In genomic region chr3R:25047504-25047903, dm6 we compare ENCODE assay signal across 1 fruit fly cellular context.
TF ChIP-seq lines count a peak whose summit lies in the region.

Gene CG11790, plus strand, starts transcription at chr3R:25047706.

TF ChIP-seq in whole organism, embryonic, 481 proteins besides CTCF, POLR2A, EP300 and RAD21 (continued from another document and continues in another):
- TF ChIP-seq ftz-f1 (GFP tag; optimal IDR thresholded peaks at IDR 0.05; lab: Kevin White, UChicago) (peak; percentile 69), sd (tag; optimal IDR thresholded peaks at IDR 0.05; lab: Kevin White, UChicago) (no peak), dmrt11E (tag; optimal IDR thresholded peaks at IDR 0.05; lab: Kevin White, UChicago) (no peak), stc (GFP tag; IDR thresholded peaks at IDR 0.05; lab: Robert Waterston, UW) (no peak), Pdp1 (GFP tag; optimal IDR thresholded peaks at IDR 0.05; lab: Kevin White, UChicago) (no peak), CG17802 (tag; optimal IDR thresholded peaks at IDR 0.05; lab: Kevin White, UChicago) (no peak), mirr (GFP tag; optimal IDR thresholded peaks at IDR 0.05; lab: Kevin White, UChicago) (no peak), crol (GFP tag; IDR thresholded peaks at IDR 0.05; lab: Robert Waterston, UW) (no peak), Chrac-16 (GFP tag; optimal IDR thresholded peaks at IDR 0.05; lab: Kevin White, UChicago) (no peak), CG5245 (GFP tag; optimal IDR thresholded peaks at IDR 0.05; lab: Kevin White, UChicago) (no peak), sisA (GFP tag; IDR thresholded peaks at IDR 0.05; lab: Robert Waterston, UW) (no peak), Nf-YB (GFP tag; optimal IDR thresholded peaks at IDR 0.05; lab: Kevin White, UChicago) (no peak), CG7556 (GFP tag; optimal IDR thresholded peaks at IDR 0.05; lab: Kevin White, UChicago) (no peak), fru (optimal IDR thresholded peaks at IDR 0.05; lab: Kevin White, UChicago) (no peak), CG16813 (GFP tag; IDR thresholded peaks at IDR 0.05; lab: Robert Waterston, UW; ENCODE audit: partially characterized antibody) (peak; percentile 66), CG10979 (tag; optimal IDR thresholded peaks at IDR 0.05; lab: Kevin White, UChicago) (no peak), CG16815 (GFP tag; optimal IDR thresholded peaks at IDR 0.05; lab: Kevin White, UChicago) (no peak), row (GFP tag; IDR thresholded peaks at IDR 0.05; lab: Robert Waterston, UW) (peak; percentile 92), Ptx1 (GFP tag; IDR thresholded peaks at IDR 0.05; lab: Robert Waterston, UW) (no peak), ac (GFP tag; optimal IDR thresholded peaks at IDR 0.05; lab: Kevin White, UChicago) (no peak), D19B (GFP tag; optimal IDR thresholded peaks at IDR 0.05; lab: Kevin White, UChicago) (no peak), CG31388 (GFP tag; optimal IDR thresholded peaks at IDR 0.05; lab: Kevin White, UChicago) (no peak), ind (GFP tag; optimal IDR thresholded peaks at IDR 0.05; lab: Kevin White, UChicago) (no peak), lmd (GFP tag; IDR thresholded peaks at IDR 0.05; lab: Robert Waterston, UW) (no peak), CG4404 (GFP tag; IDR thresholded peaks at IDR 0.05; lab: Robert Waterston, UW) (no peak), Gsc (GFP tag; IDR thresholded peaks at IDR 0.05; lab: Robert Waterston, UW) (no peak), Atf3 (GFP tag; optimal IDR thresholded peaks at IDR 0.05; lab: Kevin White, UChicago) (no peak), CG3163 (GFP tag; optimal IDR thresholded peaks at IDR 0.05; lab: Kevin White, UChicago) (no peak), ssp (GFP tag; IDR thresholded peaks at IDR 0.05; lab: Robert Waterston, UW) (no peak), CG34224 (GFP tag; IDR thresholded peaks at IDR 0.05; lab: Robert Waterston, UW; ENCODE audit: partially characterized antibody) (peak; percentile 77), pum (GFP tag; optimal IDR thresholded peaks at IDR 0.05; lab: Kevin White, UChicago) (no peak), inv (GFP tag; IDR thresholded peaks at IDR 0.05; lab: Robert Waterston, UW; ENCODE audit: partially characterized antibody) (peak; percentile 51; the same call in 1 of the 2 replicates), ATbp (GFP tag; optimal IDR thresholded peaks at IDR 0.05; lab: Kevin White, UChicago) (no peak), da (GFP tag; optimal IDR thresholded peaks at IDR 0.05; lab: Kevin White, UChicago) (no peak), Dll (GFP tag; IDR thresholded peaks at IDR 0.05; lab: Robert Waterston, UW; ENCODE audit: partially characterized antibody) (peak; percentile 84), CG6689 (GFP tag; IDR thresholded peaks at IDR 0.05; lab: Robert Waterston, UW) (no peak), scrt (GFP tag; optimal IDR thresholded peaks at IDR 0.05; lab: Kevin White, UChicago) (no peak), CG14860 (GFP tag; IDR thresholded peaks at IDR 0.05; lab: Robert Waterston, UW; ENCODE audit: partially characterized antibody) (peak; percentile 71), MESR4 (GFP tag; optimal IDR thresholded peaks at IDR 0.05; lab: Kevin White, UChicago) (peak; percentile 52), CG6175 (GFP tag; IDR thresholded peaks at IDR 0.05; lab: Robert Waterston, UW) (no peak), CG11695 (GFP tag; IDR thresholded peaks at IDR 0.05; lab: Robert Waterston, UW) (no peak), Kr (GFP tag; optimal IDR thresholded peaks at IDR 0.05; lab: Kevin White, UChicago) (no peak), Bdp1 (GFP tag; optimal IDR thresholded peaks at IDR 0.05; lab: Kevin White, UChicago) (no peak), ham (GFP tag; IDR thresholded peaks at IDR 0.05; lab: Robert Waterston, UW) (no peak), stwl (tag; optimal IDR thresholded peaks at IDR 0.05; lab: Kevin White, UChicago) (peak; percentile 38), sens (GFP tag; lab: Kevin White, UChicago) (no peak), kay (GFP tag; optimal IDR thresholded peaks at IDR 0.05; lab: Kevin White, UChicago) (no peak), CG14965 (GFP tag; optimal IDR thresholded peaks at IDR 0.05; lab: Kevin White, UChicago; ENCODE audit: borderline replicate concordance) (no peak), lola (GFP tag; optimal IDR thresholded peaks at IDR 0.05; lab: Kevin White, UChicago) (no peak), chif (GFP tag; optimal IDR thresholded peaks at IDR 0.05; lab: Kevin White, UChicago) (no peak), rib (GFP tag; IDR thresholded peaks at IDR 0.05; lab: Robert Waterston, UW) (no peak), sima (GFP tag; optimal IDR thresholded peaks at IDR 0.05; lab: Kevin White, UChicago) (no peak), Hmx (GFP tag; optimal IDR thresholded peaks at IDR 0.05; lab: Kevin White, UChicago) (no peak), Xbp1 (GFP tag; optimal IDR thresholded peaks at IDR 0.05; lab: Kevin White, UChicago) (no peak), CG13123 (GFP tag; optimal IDR thresholded peaks at IDR 0.05; lab: Kevin White, UChicago) (no peak), CG18476 (GFP tag; optimal IDR thresholded peaks at IDR 0.05; lab: Kevin White, UChicago) (no peak), CG5953 (GFP tag; IDR thresholded peaks at IDR 0.05; lab: Robert Waterston, UW) (no peak), gcm (GFP tag; optimal IDR thresholded peaks at IDR 0.05; lab: Kevin White, UChicago) (no peak), CG15514 (GFP tag; optimal IDR thresholded peaks at IDR 0.05; lab: Kevin White, UChicago) (peak; percentile 75), Sox102F (GFP tag; optimal IDR thresholded peaks at IDR 0.05; lab: Kevin White, UChicago) (no peak), CG30431 (GFP tag; optimal IDR thresholded peaks at IDR 0.05; lab: Kevin White, UChicago) (no peak), CG31441 (GFP tag; IDR thresholded peaks at IDR 0.05; lab: Robert Waterston, UW) (no peak), HLHmδ (GFP tag; optimal IDR thresholded peaks at IDR 0.05; lab: Kevin White, UChicago) (no peak), CG8478 (optimal IDR thresholded peaks at IDR 0.05; lab: Kevin White, UChicago) (no peak), CG3838 (GFP tag; optimal IDR thresholded peaks at IDR 0.05; lab: Kevin White, UChicago) (no peak), CG1233 (GFP tag; optimal IDR thresholded peaks at IDR 0.05; lab: Kevin White, UChicago) (no peak), C15 (GFP tag; IDR thresholded peaks at IDR 0.05; lab: Robert Waterston, UW) (no peak), bowl (GFP tag; IDR thresholded peaks at IDR 0.05; lab: Robert Waterston, UW) (no peak), peb (GFP tag; IDR thresholded peaks at IDR 0.05; lab: Robert Waterston, UW) (no peak), CG14014 (GFP tag; IDR thresholded peaks at IDR 0.05; lab: Robert Waterston, UW) (0 out of 2 replicates have a peak, but pooled peaks have one; percentile 26), tgo (GFP tag; IDR thresholded peaks at IDR 0.05; lab: Robert Waterston, UW) (no peak), usp (GFP tag; optimal IDR thresholded peaks at IDR 0.05; lab: Kevin White, UChicago) (no peak), Awh (GFP tag; IDR thresholded peaks at IDR 0.05; lab: Robert Waterston, UW) (no peak), dpn (GFP tag; optimal IDR thresholded peaks at IDR 0.05; lab: Kevin White, UChicago) (no peak), HHEX (GFP tag; optimal IDR thresholded peaks at IDR 0.05; lab: Kevin White, UChicago) (no peak), HLH3B (GFP tag; IDR thresholded peaks at IDR 0.05; lab: Robert Waterston, UW) (no peak), CG4820 (GFP tag; optimal IDR thresholded peaks at IDR 0.05; lab: Kevin White, UChicago) (no peak), amos (GFP tag; IDR thresholded peaks at IDR 0.05; lab: Robert Waterston, UW; ENCODE audit: partially characterized antibody) (peak; percentile 75), Rx (GFP tag; IDR thresholded peaks at IDR 0.05; lab: Robert Waterston, UW) (no peak), ab (GFP tag; optimal IDR thresholded peaks at IDR 0.05; lab: Kevin White, UChicago) (no peak), pb (GFP tag; optimal IDR thresholded peaks at IDR 0.05; lab: Kevin White, UChicago) (no peak), bcd (GFP tag; optimal IDR thresholded peaks at IDR 0.05; lab: Kevin White, UChicago) (no peak), trh (GFP tag; optimal IDR thresholded peaks at IDR 0.05; lab: Kevin White, UChicago) (no peak), Dref (GFP tag; IDR thresholded peaks at IDR 0.05; lab: Robert Waterston, UW) (peak; percentile 80), CG13894 (tag; optimal IDR thresholded peaks at IDR 0.05; lab: Kevin White, UChicago) (no peak), croc (GFP tag; conservative IDR thresholded peaks at IDR 0.05; lab: Robert Waterston, UW) (no peak), onecut (GFP tag; IDR thresholded peaks at IDR 0.05; lab: Robert Waterston, UW) (no peak), CG10543 (GFP tag; optimal IDR thresholded peaks at IDR 0.05; lab: Kevin White, UChicago) (no peak), CG31224 (GFP tag; IDR thresholded peaks at IDR 0.05; lab: Robert Waterston, UW) (no peak), CG9876 (GFP tag; optimal IDR thresholded peaks at IDR 0.05; lab: Kevin White, UChicago) (no peak), CG6272 (GFP tag; IDR thresholded peaks at IDR 0.05; lab: Robert Waterston, UW) (no peak), Hr39 (optimal IDR thresholded peaks at IDR 0.05; lab: Kevin White, UChicago) (no peak), nmo (GFP tag; optimal IDR thresholded peaks at IDR 0.05; lab: Kevin White, UChicago) (no peak), pan (optimal IDR thresholded peaks at IDR 0.05; lab: Kevin White, UChicago) (no peak), pan (GFP tag; optimal IDR thresholded peaks at IDR 0.05 in 1 of 2, IDR thresholded peaks at IDR 0.05 in 1 of 2) (no peak), lov (optimal IDR thresholded peaks at IDR 0.05; lab: Kevin White, UChicago) (no peak), lov (GFP tag; IDR thresholded peaks at IDR 0.05; lab: Robert Waterston, UW) (0 out of 3 replicates have a peak, but pooled peaks have one; percentile 16), CG3726 (GFP tag; IDR thresholded peaks at IDR 0.05; lab: Robert Waterston, UW) (no peak), CG4617 (GFP tag; optimal IDR thresholded peaks at IDR 0.05; lab: Kevin White, UChicago; ENCODE audit: borderline replicate concordance) (peak; percentile 10), Abd-B (GFP tag; optimal IDR thresholded peaks at IDR 0.05; lab: Kevin White, UChicago) (no peak), tup (GFP tag; optimal IDR thresholded peaks at IDR 0.05; lab: Kevin White, UChicago) (no peak), fd3F (GFP tag; optimal IDR thresholded peaks at IDR 0.05; lab: Kevin White, UChicago) (no peak), CG10462 (GFP tag; optimal IDR thresholded peaks at IDR 0.05; lab: Kevin White, UChicago) (no peak), Hey (tag; optimal IDR thresholded peaks at IDR 0.05; lab: Kevin White, UChicago) (no peak), nom (GFP tag; optimal IDR thresholded peaks at IDR 0.05; lab: Kevin White, UChicago) (peak; percentile 45), Scr (GFP tag; IDR thresholded peaks at IDR 0.05; lab: Robert Waterston, UW; ENCODE audit: partially characterized antibody) (peak; percentile 77), mld (GFP tag; IDR thresholded peaks at IDR 0.05; lab: Robert Waterston, UW; ENCODE audit: partially characterized antibody) (peak; percentile 73), CG13424 (tag; optimal IDR thresholded peaks at IDR 0.05; lab: Kevin White, UChicago) (no peak), ato (GFP tag; IDR thresholded peaks at IDR 0.05; lab: Robert Waterston, UW; ENCODE audit: partially characterized antibody) (peak; percentile 82), fd64A (GFP tag; optimal IDR thresholded peaks at IDR 0.05; lab: Kevin White, UChicago) (no peak), disco-r (GFP tag; optimal IDR thresholded peaks at IDR 0.05; lab: Kevin White, UChicago) (no peak), CG12769 (tag; optimal IDR thresholded peaks at IDR 0.05; lab: Kevin White, UChicago) (no peak), pzg (GFP tag; optimal IDR thresholded peaks at IDR 0.05; lab: Kevin White, UChicago) (peak; percentile 63), CoRest (tag; optimal IDR thresholded peaks at IDR 0.05; lab: Kevin White, UChicago) (peak; percentile 3), CG1647 (GFP tag; optimal IDR thresholded peaks at IDR 0.05; lab: Kevin White, UChicago) (no peak), ro (GFP tag; IDR thresholded peaks at IDR 0.05; lab: Robert Waterston, UW) (no peak), run (tag; optimal IDR thresholded peaks at IDR 0.05; lab: Kevin White, UChicago) (no peak), CG11398 (GFP tag; optimal IDR thresholded peaks at IDR 0.05; lab: Kevin White, UChicago) (no peak), CG7928 (GFP tag; optimal IDR thresholded peaks at IDR 0.05; lab: Kevin White, UChicago) (no peak), CG10959 (GFP tag; IDR thresholded peaks at IDR 0.05; lab: Robert Waterston, UW) (no peak), Tbp (GFP tag; optimal IDR thresholded peaks at IDR 0.05; lab: Kevin White, UChicago) (no peak), CG11456 (GFP tag; IDR thresholded peaks at IDR 0.05; lab: Robert Waterston, UW) (no peak), CG6791 (GFP tag; IDR thresholded peaks at IDR 0.05; lab: Robert Waterston, UW; ENCODE audit: partially characterized antibody) (peak; percentile 83), CG14050 (GFP tag; IDR thresholded peaks at IDR 0.05; lab: Robert Waterston, UW) (no peak), Ada2b (GFP tag; IDR thresholded peaks at IDR 0.05; lab: Robert Waterston, UW) (no peak), Stat92E (GFP tag; optimal IDR thresholded peaks at IDR 0.05; lab: Kevin White, UChicago) (no peak), CG10654 (GFP tag; optimal IDR thresholded peaks at IDR 0.05; lab: Kevin White, UChicago) (no peak), sr (GFP tag; IDR thresholded peaks at IDR 0.05; lab: Robert Waterston, UW) (no peak), maf-S (GFP tag; optimal IDR thresholded peaks at IDR 0.05; lab: Kevin White, UChicago) (no peak), Bgb (GFP tag; IDR thresholded peaks at IDR 0.05; lab: Robert Waterston, UW; ENCODE audit: partially characterized antibody) (peak; percentile 87), CG1792 (GFP tag; optimal IDR thresholded peaks at IDR 0.05; lab: Kevin White, UChicago) (no peak), phol (tag; optimal IDR thresholded peaks at IDR 0.05; lab: Kevin White, UChicago) (no peak), CG13624 (GFP tag; optimal IDR thresholded peaks at IDR 0.05; lab: Kevin White, UChicago) (no peak), slp2 (GFP tag; optimal IDR thresholded peaks at IDR 0.05; lab: Kevin White, UChicago) (no peak), CG13287 (GFP tag; IDR thresholded peaks at IDR 0.05; lab: Robert Waterston, UW; ENCODE audit: partially characterized antibody) (peak; percentile 88), CG8765 (GFP tag; IDR thresholded peaks at IDR 0.05; lab: Robert Waterston, UW) (no peak), Fer2 (tag; optimal IDR thresholded peaks at IDR 0.05; lab: Kevin White, UChicago) (no peak), CG14441 (GFP tag; IDR thresholded peaks at IDR 0.05; lab: Robert Waterston, UW) (no peak), Drgx (GFP tag; IDR thresholded peaks at IDR 0.05; lab: Robert Waterston, UW) (no peak)
